Fruit fly (Drosophila melanogaster) whole organism, embryonic: ENCODE measurements around the gene PAN3.

Experiments used
- Aef1 ChIP-seq: fragments of 200-800 bp; sonication (Bioruptor generic); IDR thresholded peaks from 3 replicates; pipeline ENCODE4 v1.3.6; 2022; ENCODE audit warnings: missing biosample characterization, missing genetic modification characterization
- Atf-2 ChIP-seq: fragments of 200-800 bp; sonication (Bioruptor generic); optimal IDR thresholded peaks from 2 replicates; lab custom pipeline; 2016; ENCODE audit warnings: missing biosample characterization, missing genetic modification characterization
- CG10267 ChIP-seq: fragments of 200-800 bp; sonication (Bioruptor generic); optimal IDR thresholded peaks from 2 replicates; lab custom pipeline; 2018; ENCODE audit warnings: missing biosample characterization, mild to moderate bottlenecking, missing genetic modification characterization, moderate library complexity
- CG10959 ChIP-seq: fragments of 200-800 bp; sonication (Bioruptor generic); IDR thresholded peaks from 2 replicates; pipeline ENCODE4 v1.3.6; 2022; ENCODE audit warnings: missing biosample characterization, missing genetic modification characterization
- CG11696 ChIP-seq: fragments of 200-800 bp; sonication (Bioruptor generic); IDR thresholded peaks from 2 replicates; pipeline ENCODE4 v1.3.6; 2022; ENCODE audit warnings: missing biosample characterization, missing genetic modification characterization
- CG12659 ChIP-seq: fragments of 200-800 bp; sonication (Bioruptor generic); optimal IDR thresholded peaks from 3 replicates; lab custom pipeline; 2017; ENCODE audit warnings: mild to moderate bottlenecking, missing biosample characterization, missing genetic modification reagents, missing genetic modification characterization
- CG13624 ChIP-seq: fragments of 200-800 bp; sonication (Bioruptor generic); optimal IDR thresholded peaks from 2 replicates; lab custom pipeline; 2016; ENCODE audit warnings: missing biosample characterization, missing genetic modification characterization
- CG15514 ChIP-seq: fragments of 200-800 bp; sonication (Bioruptor generic); optimal IDR thresholded peaks from 3 replicates; lab custom pipeline; 2017; ENCODE audit warnings: missing biosample characterization, missing genetic modification characterization, mild to moderate bottlenecking, moderate library complexity, missing genetic modification reagents
- CG30020 ChIP-seq: fragments of 200-800 bp; optimal IDR thresholded peaks from 2 replicates; lab custom pipeline; 2019; ENCODE audit warnings: missing biosample characterization, mild to moderate bottlenecking, missing genetic modification characterization, moderate library complexity
- CG34422 ChIP-seq: fragments of 200-800 bp; sonication (Bioruptor generic); IDR thresholded peaks from 3 replicates; pipeline ENCODE4 v1.3.6; 2022; ENCODE audit warnings: missing biosample characterization, missing genetic modification characterization
- CG3995 ChIP-seq: fragments of 200-800 bp; sonication (Bioruptor generic); optimal IDR thresholded peaks from 3 replicates; lab custom pipeline; 2016; ENCODE audit warnings: missing biosample characterization, missing genetic modification characterization
- CG8478 ChIP-seq: fragments of >200 bp; optimal IDR thresholded peaks from 2 replicates; lab custom pipeline; 2018
- CG9797 ChIP-seq: fragments of 200-800 bp; sonication (Bioruptor generic); optimal IDR thresholded peaks from 3 replicates; lab custom pipeline; 2018; ENCODE audit warnings: missing biosample characterization, mild to moderate bottlenecking, missing genetic modification characterization
- CTCF ChIP-seq: fragments of 200-800 bp; sonication (Bioruptor generic); optimal IDR thresholded peaks from 2 replicates; lab custom pipeline; 2017; ENCODE audit warnings: missing biosample characterization, mild to moderate bottlenecking, missing genetic modification characterization, moderate library complexity
- Deaf1 ChIP-seq: fragments of 200-800 bp; optimal IDR thresholded peaks from 3 replicates; lab custom pipeline; 2019; ENCODE audit warnings: missing biosample characterization, mild to moderate bottlenecking, missing genetic modification characterization, moderate library complexity
- Dek ChIP-seq: fragments of 200-800 bp; sonication (Bioruptor generic); optimal IDR thresholded peaks from 3 replicates; lab custom pipeline; 2019; ENCODE audit warnings: missing biosample characterization, mild to moderate bottlenecking, missing genetic modification characterization, moderate library complexity
- Dp ChIP-seq: fragments of 200-800 bp; sonication (Bioruptor generic); optimal IDR thresholded peaks from 2 replicates; lab custom pipeline; 2018; ENCODE audit warnings: missing biosample characterization, mild to moderate bottlenecking, missing genetic modification characterization, moderate library complexity
- Dref ChIP-seq: fragments of 200-800 bp; sonication (Bioruptor generic); IDR thresholded peaks from 2 replicates; pipeline ENCODE4 v1.3.6; 2022; ENCODE audit warnings: missing biosample characterization, missing genetic modification characterization
- E2f1 ChIP-seq: fragments of 200-800 bp; sonication (Bioruptor generic); IDR thresholded peaks from 2 replicates; pipeline ENCODE4 v1.3.6; 2022; ENCODE audit warnings: missing biosample characterization, missing genetic modification characterization
- E2f2 ChIP-seq: fragments of 200-800 bp; sonication (Bioruptor generic); IDR thresholded peaks from 2 replicates; pipeline ENCODE4 v1.3.6; 2022; ENCODE audit warnings: missing biosample characterization, missing genetic modification characterization
- Fer2 ChIP-seq: fragments of 200-800 bp; sonication (Bioruptor generic); optimal IDR thresholded peaks from 2 replicates; lab custom pipeline; 2018; ENCODE audit warnings: missing biosample characterization, mild to moderate bottlenecking, missing genetic modification characterization, moderate library complexity
- Fer3 ChIP-seq: fragments of 200-800 bp; sonication (Bioruptor generic); optimal IDR thresholded peaks from 2 replicates; lab custom pipeline; 2018; ENCODE audit warnings: missing biosample characterization, mild to moderate bottlenecking, missing genetic modification characterization, moderate library complexity
- Hr3 ChIP-seq: fragments of 200-800 bp; sonication (Bioruptor generic); optimal IDR thresholded peaks from 3 replicates; lab custom pipeline; 2016; ENCODE audit warnings: missing biosample characterization, missing genetic modification characterization
- Hr39 ChIP-seq: fragments of >200 bp; optimal IDR thresholded peaks from 2 replicates; lab custom pipeline; 2017
- MESR4 ChIP-seq: fragments of 200-800 bp; sonication (Bioruptor generic); optimal IDR thresholded peaks from 2 replicates; lab custom pipeline; 2018; ENCODE audit warnings: missing biosample characterization, mild to moderate bottlenecking, missing genetic modification characterization, moderate library complexity
- Nf-YC ChIP-seq: fragments of 200-800 bp; optimal IDR thresholded peaks from 3 replicates; lab custom pipeline; 2019; ENCODE audit warnings: missing biosample characterization, mild to moderate bottlenecking, missing genetic modification characterization, moderate library complexity
- PHDP ChIP-seq: fragments of 200-800 bp; sonication (Bioruptor generic); optimal IDR thresholded peaks from 3 replicates; lab custom pipeline; 2018; ENCODE audit warnings: missing biosample characterization, mild to moderate bottlenecking, missing genetic modification characterization, moderate library complexity
- Xrp1 ChIP-seq: fragments of 200-800 bp; sonication (Bioruptor generic); IDR thresholded peaks from 2 replicates; pipeline ENCODE4 v1.3.6; 2022; ENCODE audit warnings: missing biosample characterization, missing genetic modification characterization
- aop ChIP-seq: fragments of 200-800 bp; sonication (Bioruptor generic); IDR thresholded peaks from 2 replicates; pipeline ENCODE4 v1.3.6; 2022; ENCODE audit warnings: missing biosample characterization, missing genetic modification characterization
- bsh ChIP-seq, 2 experiments: fragments of 200-800 bp; sonication (Bioruptor generic); optimal IDR thresholded peaks; 2 replicates each; lab custom pipeline; 2017 to 2018; ENCODE audit warnings: mild to moderate bottlenecking in 2 of 2, missing biosample characterization in 2 of 2, missing genetic modification characterization in 2 of 2, moderate library complexity in 1 of 2
- caup ChIP-seq: fragments of 200-800 bp; sonication (Bioruptor generic); optimal IDR thresholded peaks from 3 replicates; lab custom pipeline; 2017; ENCODE audit warnings: missing biosample characterization, mild to moderate bottlenecking, missing genetic modification characterization, moderate library complexity; ENCODE audit not compliant: severe bottlenecking
- disco-r ChIP-seq: fragments of 200-800 bp; sonication (Bioruptor generic); optimal IDR thresholded peaks from 2 replicates; lab custom pipeline; 2016; ENCODE audit warnings: missing biosample characterization, missing genetic modification characterization
- ewg ChIP-seq: fragments of 200-800 bp; sonication (Bioruptor generic); optimal IDR thresholded peaks from 3 replicates; lab custom pipeline; 2017; ENCODE audit warnings: mild to moderate bottlenecking, missing biosample characterization, missing genetic modification reagents, missing genetic modification characterization
- fd3F ChIP-seq: fragments of 200-800 bp; sonication (Bioruptor generic); optimal IDR thresholded peaks from 2 replicates; lab custom pipeline; 2018; ENCODE audit warnings: missing biosample characterization, mild to moderate bottlenecking, missing genetic modification characterization, moderate library complexity
- gce ChIP-seq: fragments of 200-800 bp; sonication (Bioruptor generic); IDR thresholded peaks from 3 replicates; pipeline ENCODE4 v1.3.6; 2022; ENCODE audit warnings: missing biosample characterization, missing genetic modification characterization
- gfzf ChIP-seq: fragments of 200-800 bp; sonication (Bioruptor generic); optimal IDR thresholded peaks from 2 replicates; lab custom pipeline; 2016; ENCODE audit warnings: missing biosample characterization, mild to moderate bottlenecking, missing genetic modification characterization, moderate library complexity
- grn ChIP-seq: fragments of 200-800 bp; sonication (Bioruptor generic); optimal IDR thresholded peaks from 3 replicates; lab custom pipeline; 2017; ENCODE audit warnings: missing biosample characterization, missing genetic modification characterization
- hb ChIP-seq: fragments of 200-800 bp; sonication (Bioruptor generic); IDR thresholded peaks from 3 replicates; pipeline ENCODE4 v1.3.6; 2022; ENCODE audit warnings: missing biosample characterization, missing genetic modification characterization; ENCODE audit not compliant: partially characterized antibody
- mld ChIP-seq: fragments of 200-800 bp; sonication (Bioruptor generic); IDR thresholded peaks from 3 replicates; pipeline ENCODE4 v1.3.6; 2022; ENCODE audit warnings: missing biosample characterization, missing genetic modification characterization; ENCODE audit not compliant: partially characterized antibody
- nau ChIP-seq: fragments of 200-800 bp; sonication (Bioruptor generic); optimal IDR thresholded peaks from 3 replicates; lab custom pipeline; 2017; ENCODE audit warnings: missing biosample characterization, mild to moderate bottlenecking, missing genetic modification characterization, missing genetic modification reagents
- org-1 ChIP-seq: fragments of 200-800 bp; sonication (Bioruptor generic); optimal IDR thresholded peaks from 2 replicates; lab custom pipeline; 2017; ENCODE audit warnings: missing biosample characterization, missing genetic modification characterization
- pros ChIP-seq: fragments of 200-800 bp; sonication (Bioruptor generic); optimal IDR thresholded peaks from 3 replicates; lab custom pipeline; 2019; ENCODE audit warnings: missing biosample characterization, mild to moderate bottlenecking, missing genetic modification characterization, moderate library complexity
- pzg ChIP-seq: fragments of 200-800 bp; sonication (Bioruptor generic); optimal IDR thresholded peaks from 3 replicates; lab custom pipeline; 2018; ENCODE audit warnings: missing biosample characterization, mild to moderate bottlenecking, missing genetic modification characterization, moderate library complexity
- sc ChIP-seq, 3 experiments: fragments of >200 bp in 2 of 3; fragments of 200-800 bp in 1 of 3; sonication (Bioruptor generic) in 1 of 3; optimal IDR thresholded peaks; 2 replicates in 2 of 3; 3 replicates in 1 of 3; lab custom pipeline; 2017; ENCODE audit warnings: mild to moderate bottlenecking in 1 of 3, missing biosample characterization in 1 of 3, missing genetic modification characterization in 1 of 3, missing genetic modification reagents in 1 of 3
- sd ChIP-seq: fragments of 200-800 bp; sonication (Bioruptor generic); optimal IDR thresholded peaks from 3 replicates; lab custom pipeline; 2018; ENCODE audit warnings: missing biosample characterization, mild to moderate bottlenecking, missing genetic modification characterization, moderate library complexity
- sob ChIP-seq: fragments of 200-800 bp; sonication (Bioruptor generic); IDR thresholded peaks from 2 replicates; pipeline ENCODE4 v1.3.6; 2022; ENCODE audit warnings: missing biosample characterization, missing genetic modification characterization
- tgo ChIP-seq: fragments of 200-800 bp; sonication (Bioruptor generic); IDR thresholded peaks from 3 replicates; pipeline ENCODE4 v1.3.6; 2022; ENCODE audit warnings: missing biosample characterization, missing genetic modification characterization
- tin ChIP-seq: fragments of 200-800 bp; sonication (Bioruptor generic); optimal IDR thresholded peaks from 3 replicates; lab custom pipeline; 2016; ENCODE audit warnings: missing biosample characterization, missing genetic modification characterization
- tll ChIP-seq, 2 experiments: fragments of 200-800 bp in 1 of 2; fragments of >200 bp in 1 of 2; sonication (Bioruptor generic) in 1 of 2; optimal IDR thresholded peaks; 2 replicates each; lab custom pipeline; 2017 to 2019; ENCODE audit warnings: missing biosample characterization in 2 of 2, missing genetic modification characterization in 2 of 2, mild to moderate bottlenecking in 1 of 2, moderate library complexity in 1 of 2

Gene PAN3

dm6 chr3L:3034779-3035643, 35.9 kb upstream of the PAN3 start, which contains the start of gene CG2162 (continued):
- no peak for TF ChIP-seq CG11696 (GFP tag; lab: Robert Waterston, UW)
- no peak for TF ChIP-seq grn (GFP tag; lab: Kevin White, UChicago)
- peak; percentile 79 for TF ChIP-seq MESR4 (GFP tag; lab: Kevin White, UChicago)
- no peak for TF ChIP-seq Dek
- peak; percentile 77 for TF ChIP-seq sd (tag; lab: Kevin White, UChicago)
- no peak for TF ChIP-seq caup
- no peak for TF ChIP-seq CG13624 (GFP tag; lab: Kevin White, UChicago)
- TF ChIP-seq Hr3 (GFP tag; lab: Kevin White, UChicago): no peak
- peak; percentile 57 for TF ChIP-seq Aef1 (GFP tag; lab: Robert Waterston, UW)
- TF ChIP-seq Fer3 (tag; lab: Kevin White, UChicago): no peak
- TF ChIP-seq tgo (GFP tag; lab: Robert Waterston, UW): no peak
- TF ChIP-seq mld: no peak
- no peak for TF ChIP-seq disco-r (GFP tag; lab: Kevin White, UChicago)
- TF ChIP-seq bsh (GFP tag; optimal IDR thresholded peaks at IDR 0.05; lab: Kevin White, UChicago): no peak
- peak; percentile 19; the same call in 1 of the 3 replicates for TF ChIP-seq CG34422 (GFP tag; lab: Robert Waterston, UW)
- TF ChIP-seq pros: no peak
- no peak for TF ChIP-seq sob (GFP tag; lab: Robert Waterston, UW)
- no peak for TF ChIP-seq Atf-2 (GFP tag; lab: Kevin White, UChicago)
- TF ChIP-seq CG3995 (GFP tag; lab: Kevin White, UChicago): peak; percentile 1
- peak; percentile 13 for TF ChIP-seq CG10267 (tag; lab: Kevin White, UChicago)
- peak; percentile 88 for TF ChIP-seq Dp (GFP tag; lab: Kevin White, UChicago)
- peak; percentile 84 for TF ChIP-seq gfzf
- peak; percentile 8 for TF ChIP-seq ewg (GFP tag; lab: Kevin White, UChicago)
- no peak for TF ChIP-seq nau (GFP tag; lab: Kevin White, UChicago)
- TF ChIP-seq org-1: no peak
- TF ChIP-seq E2f1: no peak
- no peak for TF ChIP-seq hb (GFP tag; lab: Robert Waterston, UW)
- no peak for TF ChIP-seq CG10959 (GFP tag; lab: Robert Waterston, UW)
- peak; percentile 23 for TF ChIP-seq CTCF (GFP tag; lab: Kevin White, UChicago)
- peak; percentile 67 for TF ChIP-seq pzg (GFP tag; lab: Kevin White, UChicago)
- TF ChIP-seq E2f2: peak; percentile 96
- TF ChIP-seq CG12659: peak; percentile 7
- TF ChIP-seq Dref (GFP tag; lab: Robert Waterston, UW): peak; percentile 70
- TF ChIP-seq sc (optimal IDR thresholded peaks at IDR 0.05; lab: Kevin White, UChicago): no peak
- TF ChIP-seq sc (GFP tag; optimal IDR thresholded peaks at IDR 0.05; lab: Kevin White, UChicago): no peak
- peak; percentile 41 for TF ChIP-seq Nf-YC (tag; lab: Kevin White, UChicago)
- no peak for TF ChIP-seq CG30020 (tag; lab: Kevin White, UChicago)
- TF ChIP-seq Hr39 (lab: Kevin White, UChicago): no peak
- peak; percentile 89 for TF ChIP-seq CG8478 (lab: Kevin White, UChicago)
- no peak for TF ChIP-seq fd3F (GFP tag; lab: Kevin White, UChicago)
- peak; percentile 28 for TF ChIP-seq CG15514
- TF ChIP-seq Fer2: no peak
- no peak for TF ChIP-seq tll (GFP tag; optimal IDR thresholded peaks at IDR 0.05; lab: Kevin White, UChicago)
- TF ChIP-seq Xrp1: no peak
- TF ChIP-seq Deaf1 (tag; lab: Kevin White, UChicago): peak; percentile 80
- TF ChIP-seq tin (GFP tag; lab: Kevin White, UChicago): no peak
- no peak for TF ChIP-seq aop
- TF ChIP-seq gce (GFP tag; lab: Robert Waterston, UW): no peak
- no peak for TF ChIP-seq PHDP (tag; lab: Kevin White, UChicago)
- peak; percentile 61 for TF ChIP-seq CG9797 (GFP tag; lab: Kevin White, UChicago)
